Worm (Caenorhabditis elegans) whole organism, L1 larva: ENCODE results near the gene raga-1.

Experiments used
- C04F5.9 ChIP-seq: sonication (generic microtip); optimal IDR thresholded peaks from 2 replicates; lab custom pipeline; 2016; ENCODE audit warnings: missing genetic modification characterization, missing compliant biosample characterization
- C16A3.4 ChIP-seq: fragments of 150-350 bp; optimal IDR thresholded peaks from 2 replicates; lab custom pipeline; 2014; ENCODE audit warnings: missing biosample characterization, missing genetic modification characterization
- C34B4.2 ChIP-seq: sonication (generic microtip); optimal IDR thresholded peaks from 2 replicates; lab custom pipeline; 2017; ENCODE audit warnings: mild to moderate bottlenecking, missing genetic modification characterization, missing compliant biosample characterization
- F16B12.6 ChIP-seq: fragments of 150-350 bp; optimal IDR thresholded peaks from 2 replicates; lab custom pipeline; 2014; ENCODE audit warnings: missing biosample characterization, missing genetic modification characterization
- aha-1 ChIP-seq: fragments of 150-350 bp; optimal IDR thresholded peaks from 2 replicates; lab custom pipeline; 2014; ENCODE audit warnings: missing biosample characterization, missing genetic modification characterization
- alr-1 ChIP-seq: fragments of 200-800 bp; sonication (Bioruptor generic); optimal IDR thresholded peaks from 2 replicates; lab custom pipeline; 2018; ENCODE audit warnings: borderline replicate concordance, mild to moderate bottlenecking, missing genetic modification characterization, missing compliant biosample characterization
- aly-2 ChIP-seq: fragments of 150-350 bp; optimal IDR thresholded peaks from 2 replicates; lab custom pipeline; 2014; ENCODE audit warnings: missing biosample characterization, missing genetic modification characterization
- blmp-1 ChIP-seq: fragments of 150-350 bp; optimal IDR thresholded peaks from 2 replicates; lab custom pipeline; 2014; ENCODE audit warnings: missing biosample characterization, missing genetic modification characterization
- ceh-8 ChIP-seq: fragments of 200-800 bp; sonication (Bioruptor generic); optimal IDR thresholded peaks from 2 replicates; lab custom pipeline; 2018; ENCODE audit warnings: mild to moderate bottlenecking, missing genetic modification characterization, moderate library complexity, missing compliant biosample characterization
- ceh-82 ChIP-seq, 3 experiments: fragments of 150-350 bp in 1 of 3; sonication (generic microtip) in 2 of 3; optimal IDR thresholded peaks; 2 replicates each; lab custom pipeline; 2014 to 2017; ENCODE audit warnings: missing biosample characterization in 3 of 3, missing genetic modification characterization in 3 of 3
- ceh-88 ChIP-seq: fragments of 200-800 bp; sonication (Bioruptor generic); IDR thresholded peaks from 2 replicates; pipeline ENCODE4 v1.3.6; 2022; ENCODE audit warnings: missing genetic modification characterization, missing compliant biosample characterization
- dpl-1 ChIP-seq, 3 experiments: fragments of 150-350 bp in 2 of 3; sonication (generic microtip) in 1 of 3; optimal IDR thresholded peaks; 2 replicates each; lab custom pipeline; 2014 to 2017; ENCODE audit warnings: missing biosample characterization in 3 of 3, missing genetic modification characterization in 3 of 3, missing genetic modification reagents in 3 of 3
- dsc-1 ChIP-seq: sonication (generic microtip); optimal IDR thresholded peaks from 2 replicates; lab custom pipeline; 2016; ENCODE audit warnings: mild to moderate bottlenecking, missing genetic modification characterization, missing compliant biosample characterization
- efl-1 ChIP-seq, 4 experiments: fragments of 150-350 bp; optimal IDR thresholded peaks in 3 of 4; peaks in 1 of 4; 1 replicate in 1 of 4; 2 replicates in 3 of 4; lab custom pipeline; 2014; ENCODE audit warnings: missing biosample characterization in 2 of 4, missing genetic modification characterization in 2 of 4, missing genetic modification reagents in 2 of 4
- elt-2 ChIP-seq: sonication (generic microtip); optimal IDR thresholded peaks from 2 replicates; lab custom pipeline; 2016; ENCODE audit warnings: missing genetic modification characterization, mild to moderate bottlenecking, inconsistent platforms, missing compliant biosample characterization, missing genetic modification reagents
- elt-3 ChIP-seq, 6 experiments: fragments of 150-350 bp in 1 of 6; sonication (generic microtip); optimal IDR thresholded peaks; 2 replicates each; lab custom pipeline; 2017 to 2018; ENCODE audit warnings: missing biosample characterization in 6 of 6, missing genetic modification characterization in 6 of 6, inconsistent platforms in 1 of 6
- fkh-10 ChIP-seq: sonication (generic microtip); optimal IDR thresholded peaks from 2 replicates; lab custom pipeline; 2017; ENCODE audit warnings: missing biosample characterization, missing genetic modification reagents, missing genetic modification characterization
- fkh-8 ChIP-seq: sonication (generic microtip); optimal IDR thresholded peaks from 2 replicates; lab custom pipeline; 2016; ENCODE audit warnings: mild to moderate bottlenecking, missing genetic modification characterization, missing compliant biosample characterization
- fos-1 ChIP-seq: fragments of 150-350 bp; optimal IDR thresholded peaks from 2 replicates; lab custom pipeline; 2014; ENCODE audit warnings: missing biosample characterization, missing genetic modification characterization
- hlh-17 ChIP-seq: fragments of 200-800 bp; sonication (Bioruptor generic); optimal IDR thresholded peaks from 2 replicates; lab custom pipeline; 2018; ENCODE audit warnings: missing genetic modification characterization, mild to moderate bottlenecking, missing compliant biosample characterization, moderate library complexity, borderline replicate concordance
- hlh-4 ChIP-seq: sonication (generic microtip); optimal IDR thresholded peaks from 2 replicates; lab custom pipeline; 2016; ENCODE audit warnings: mild to moderate bottlenecking, missing genetic modification characterization, missing compliant biosample characterization
- hpl-2 ChIP-seq: fragments of 150-350 bp; optimal IDR thresholded peaks from 2 replicates; lab custom pipeline; 2014; ENCODE audit warnings: missing biosample characterization, missing genetic modification reagents, missing genetic modification characterization
- irx-1 ChIP-seq: sonication (generic microtip); optimal IDR thresholded peaks from 2 replicates; lab custom pipeline; 2016; ENCODE audit warnings: missing genetic modification characterization, missing compliant biosample characterization
- lin-15B ChIP-seq: fragments of 150-350 bp; sonication (generic microtip); optimal IDR thresholded peaks from 3 replicates; lab custom pipeline; 2014; ENCODE audit warnings: missing biosample characterization, missing genetic modification characterization
- lir-3 ChIP-seq: sonication (generic microtip); optimal IDR thresholded peaks from 2 replicates; lab custom pipeline; 2016; ENCODE audit warnings: mild to moderate bottlenecking, missing genetic modification characterization, moderate library complexity, missing compliant biosample characterization; ENCODE audit not compliant: poor library complexity
- mdl-1 ChIP-seq, 2 experiments: fragments of 150-350 bp; optimal IDR thresholded peaks; 2 replicates each; lab custom pipeline; 2014 to 2017; ENCODE audit warnings: missing biosample characterization in 2 of 2, missing genetic modification characterization in 2 of 2, inconsistent platforms in 1 of 2
- mef-2 ChIP-seq: fragments of 150-350 bp; optimal IDR thresholded peaks from 2 replicates; lab custom pipeline; 2014; ENCODE audit warnings: missing biosample characterization, missing genetic modification characterization
- mep-1 ChIP-seq: fragments of 150-350 bp; optimal IDR thresholded peaks from 2 replicates; lab custom pipeline; 2014; ENCODE audit warnings: missing biosample characterization, missing genetic modification characterization
- nhr-11 ChIP-seq: fragments of 150-350 bp; optimal IDR thresholded peaks from 2 replicates; lab custom pipeline; 2014; ENCODE audit warnings: missing biosample characterization, missing genetic modification characterization
- nhr-12 ChIP-seq: sonication (generic microtip); optimal IDR thresholded peaks from 2 replicates; lab custom pipeline; 2017; ENCODE audit warnings: missing biosample characterization, missing genetic modification characterization
- nhr-19 ChIP-seq: fragments of 200-800 bp; sonication (Bioruptor generic); conservative IDR thresholded peaks from 2 replicates; pipeline ENCODE4 v1.3.6; 2022; ENCODE audit warnings: missing genetic modification characterization, missing compliant biosample characterization
- nhr-20 ChIP-seq: sonication (generic microtip); optimal IDR thresholded peaks from 2 replicates; lab custom pipeline; 2016; ENCODE audit warnings: mild to moderate bottlenecking, missing genetic modification characterization, missing compliant biosample characterization
- nhr-28 ChIP-seq: fragments of 150-350 bp; optimal IDR thresholded peaks from 2 replicates; lab custom pipeline; 2014; ENCODE audit warnings: missing biosample characterization, missing genetic modification characterization
- nhr-76 ChIP-seq: sonication (generic microtip); optimal IDR thresholded peaks from 2 replicates; lab custom pipeline; 2017; ENCODE audit warnings: missing biosample characterization, missing genetic modification characterization
- nhr-77 ChIP-seq: fragments of 150-350 bp; optimal IDR thresholded peaks from 2 replicates; lab custom pipeline; 2014; ENCODE audit warnings: missing biosample characterization, missing genetic modification characterization
- nhr-85 ChIP-seq: sonication (generic microtip); peaks from one replicate; lab custom pipeline; 2016; ENCODE audit warnings: missing genetic modification characterization, inconsistent platforms, missing compliant biosample characterization
- pag-3 ChIP-seq: sonication (generic microtip); optimal IDR thresholded peaks from 2 replicates; lab custom pipeline; 2017; ENCODE audit warnings: missing genetic modification characterization, mild to moderate bottlenecking, missing compliant biosample characterization, antibody characterized with exemption, borderline replicate concordance; ENCODE audit not compliant: insufficient read depth
- pax-3 ChIP-seq: fragments of 200-800 bp; sonication (Bioruptor generic); optimal IDR thresholded peaks from 2 replicates; lab custom pipeline; 2018; ENCODE audit warnings: mild to moderate bottlenecking, missing genetic modification characterization, moderate library complexity, missing compliant biosample characterization
- pqm-1 ChIP-seq: sonication (generic microtip); optimal IDR thresholded peaks from 3 replicates; lab custom pipeline; 2017; ENCODE audit warnings: missing biosample characterization, missing genetic modification characterization
- skn-1 ChIP-seq: fragments of 150-350 bp; optimal IDR thresholded peaks from 2 replicates; lab custom pipeline; 2014; ENCODE audit warnings: missing biosample characterization, missing genetic modification characterization
- snpc-4 ChIP-seq: fragments of 150-350 bp; optimal IDR thresholded peaks from 2 replicates; lab custom pipeline; 2014; ENCODE audit warnings: missing biosample characterization, missing genetic modification characterization
- snu-23 ChIP-seq: sonication (generic microtip); optimal IDR thresholded peaks from 2 replicates; lab custom pipeline; 2016; ENCODE audit warnings: missing genetic modification characterization, missing compliant biosample characterization
- sup-37 ChIP-seq: fragments of 200-800 bp; sonication (Bioruptor generic); optimal IDR thresholded peaks from 2 replicates; lab custom pipeline; 2018; ENCODE audit warnings: mild to moderate bottlenecking, missing genetic modification characterization, missing compliant biosample characterization
- swsn-7 ChIP-seq: sonication (generic microtip); optimal IDR thresholded peaks from 2 replicates; lab custom pipeline; 2016; ENCODE audit warnings: missing genetic modification characterization, missing compliant biosample characterization
- unc-130 ChIP-seq: fragments of 150-350 bp; optimal IDR thresholded peaks from 2 replicates; lab custom pipeline; 2017; ENCODE audit warnings: missing biosample characterization, missing genetic modification characterization, inconsistent platforms
- unc-30 ChIP-seq: sonication (generic microtip); optimal IDR thresholded peaks from 2 replicates; lab custom pipeline; 2017; ENCODE audit warnings: missing biosample characterization, missing genetic modification characterization
- unc-62 ChIP-seq: fragments of 150-350 bp; optimal IDR thresholded peaks from 2 replicates; lab custom pipeline; 2014; ENCODE audit warnings: missing biosample characterization, missing genetic modification reagents, missing genetic modification characterization
- unc-98 ChIP-seq: fragments of 200-800 bp; sonication (Bioruptor generic); IDR thresholded peaks from 2 replicates; pipeline ENCODE4 v1.3.6; 2022; ENCODE audit warnings: missing genetic modification characterization, missing compliant biosample characterization
- vab-15 ChIP-seq: sonication (generic microtip); optimal IDR thresholded peaks from 2 replicates; lab custom pipeline; 2017; ENCODE audit warnings: missing genotype, mild to moderate bottlenecking, missing genetic modification characterization, missing compliant biosample characterization
- zag-1 ChIP-seq: fragments of 150-350 bp; optimal IDR thresholded peaks from 2 replicates; lab custom pipeline; 2014; ENCODE audit warnings: missing biosample characterization, missing genetic modification characterization
- zip-4 ChIP-seq: fragments of 200-800 bp; sonication (Bioruptor generic); optimal IDR thresholded peaks from 2 replicates; lab custom pipeline; 2018; ENCODE audit warnings: mild to moderate bottlenecking, missing genetic modification characterization, moderate library complexity, missing compliant biosample characterization
- ztf-11 ChIP-seq, 2 experiments: sonication (generic microtip); optimal IDR thresholded peaks; 2 replicates each; lab custom pipeline; 2016 to 2017; ENCODE audit warnings: missing genetic modification characterization in 2 of 2, missing biosample characterization in 1 of 2, missing compliant biosample characterization in 1 of 2
- ztf-4 ChIP-seq: fragments of 150-350 bp; optimal IDR thresholded peaks from 2 replicates; lab custom pipeline; 2014; ENCODE audit warnings: missing biosample characterization, missing genetic modification characterization

The raga-1 gene

DNA sequence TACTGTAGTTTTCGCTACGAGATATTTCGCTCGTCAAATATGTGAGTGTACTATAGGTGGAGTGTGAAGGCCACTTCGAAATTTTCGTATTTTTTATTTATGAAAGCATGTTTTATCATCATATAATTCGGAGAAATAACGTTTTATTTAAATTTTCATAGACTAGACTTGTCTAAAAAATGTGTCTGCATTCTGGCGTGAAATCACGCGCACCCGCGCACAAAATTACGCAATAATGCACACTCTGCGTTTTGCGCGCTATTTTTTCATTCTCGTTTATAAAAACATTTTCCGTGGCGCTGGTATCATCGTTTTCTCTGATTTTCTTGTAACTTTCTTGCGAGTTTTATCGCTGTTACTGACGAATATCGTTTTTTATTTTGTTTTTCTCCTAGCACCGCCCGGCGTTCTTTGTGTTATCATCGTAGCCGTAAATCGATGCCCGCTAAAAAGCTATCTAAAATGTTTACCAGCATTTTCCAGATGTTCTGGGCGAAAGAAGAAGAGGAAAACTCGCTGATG, 3.9 kb upstream of the raga-1 start, which contains the start of gene saps-1 (continued):
- TF ChIP-seq efl-1 (optimal IDR thresholded peaks at IDR 0.05; lab: Kevin White, UChicago) (peak; percentile 48 to 58), efl-1 (GFP tag; optimal IDR thresholded peaks at IDR 0.05 in 1 of 2; lab: Kevin White, UChicago) (peak; percentile 38 to 94), hlh-4 (tag; lab: Kevin White, UChicago) (no peak), fos-1 (tag; lab: Kevin White, UChicago) (no peak), vab-15 (tag; lab: Kevin White, UChicago) (no peak), hlh-17 (GFP tag; lab: Kevin White, UChicago) (no peak), nhr-19 (GFP tag; lab: Robert Waterston, UW) (no peak), fkh-8 (no peak), ztf-11 (tag; optimal IDR thresholded peaks at IDR 0.05; lab: Kevin White, UChicago) (no peak), pag-3 (tag; lab: Kevin White, UChicago) (no peak), lir-3 (no peak), nhr-12 (tag; lab: Kevin White, UChicago) (no peak), snpc-4 (tag; lab: Kevin White, UChicago) (no peak), mef-2 (tag; lab: Kevin White, UChicago) (no peak), aly-2 (tag; lab: Kevin White, UChicago) (no peak), alr-1 (no peak), pax-3 (tag; lab: Kevin White, UChicago) (no peak), pqm-1 (tag; lab: Kevin White, UChicago) (no peak), lin-15B (tag; lab: Kevin White, UChicago) (no peak), mep-1 (tag; lab: Kevin White, UChicago) (peak; percentile 6), unc-62 (GFP tag; lab: Kevin White, UChicago) (no peak), dpl-1 (GFP tag; optimal IDR thresholded peaks at IDR 0.05; lab: Kevin White, UChicago) (peak in 2 of 3 experiments; percentile 47 to 57), nhr-77 (no peak), nhr-11 (tag; lab: Kevin White, UChicago) (no peak), ztf-4 (tag; lab: Kevin White, UChicago) (no peak), fkh-10 (no peak), nhr-76 (tag; lab: Kevin White, UChicago) (no peak), hpl-2 (GFP tag; lab: Kevin White, UChicago) (no peak), unc-98 (no peak), blmp-1 (tag; lab: Kevin White, UChicago) (no peak), nhr-20 (tag; lab: Kevin White, UChicago) (peak; percentile 44), unc-130 (tag; lab: Kevin White, UChicago) (no peak), snu-23 (GFP tag; lab: Kevin White, UChicago) (peak; percentile 37), dsc-1 (no peak), aha-1 (no peak), F16B12.6 (peak; percentile 87), ceh-8 (no peak), C34B4.2 (tag; lab: Kevin White, UChicago) (no peak), ceh-88 (GFP tag; lab: Robert Waterston, UW) (no peak), nhr-28 (no peak), irx-1 (tag; lab: Kevin White, UChicago) (no peak), zag-1 (tag; lab: Kevin White, UChicago) (no peak), elt-3 (tag; optimal IDR thresholded peaks at IDR 0.05; lab: Kevin White, UChicago) (peak in 1 of 6 experiments; percentile 14), zip-4 (GFP tag; lab: Kevin White, UChicago) (no peak), skn-1 (tag; lab: Kevin White, UChicago) (no peak), mdl-1 (tag; optimal IDR thresholded peaks at IDR 0.05; lab: Kevin White, UChicago) (peak in 1 of 2 experiments; percentile 7), C04F5.9 (tag; lab: Kevin White, UChicago) (no peak), swsn-7 (tag; lab: Kevin White, UChicago) (no peak), nhr-85 (peak; percentile 31), ceh-82 (tag; optimal IDR thresholded peaks at IDR 0.05; lab: Kevin White, UChicago) (peak in 1 of 3 experiments; percentile 52), unc-30 (tag; lab: Kevin White, UChicago) (no peak), elt-2 (tag; lab: Kevin White, UChicago) (no peak), C16A3.4 (no peak), sup-37 (GFP tag; lab: Kevin White, UChicago) (no peak)
